Worm (Caenorhabditis elegans): ENCODE measurements around the gene glr-2.

Gene glr-2

DNA sequence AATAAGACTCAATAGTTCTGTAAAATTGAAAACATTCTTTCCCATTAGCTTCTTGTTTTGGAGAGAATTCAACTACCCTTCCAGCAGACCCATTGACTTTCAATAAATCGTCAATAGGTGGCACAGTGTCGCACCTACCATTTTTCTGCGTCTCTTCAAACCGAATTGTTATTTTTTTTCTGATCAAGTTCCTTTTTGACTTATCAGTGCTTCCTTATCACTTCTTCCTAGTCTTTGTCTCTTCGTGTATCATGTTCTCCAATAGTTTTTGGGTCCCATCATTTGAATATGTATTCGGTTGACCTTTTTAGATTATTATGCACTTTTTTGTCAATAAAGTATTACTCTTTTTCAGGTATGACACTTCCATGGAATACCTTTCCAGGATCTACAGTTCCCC, 36.8 kb downstream of the glr-2 start, which contains the start of gene odd-1:
Gene odd-1, plus strand, starts transcription at position 349 of the 400 bp plus-strand sequence.
- TF ChIP-seq F13C5.2 (tag; optimal IDR thresholded peaks at IDR 0.05) (no peak), hmbx-1 (tag; optimal IDR thresholded peaks at IDR 0.05) (no peak), ama-1 (optimal IDR thresholded peaks at IDR 0.05) (no peak), sea-1 (GFP tag; conservative IDR thresholded peaks at IDR 0.05) (no peak), aly-1 (tag; optimal IDR thresholded peaks at IDR 0.05) (no peak), hmg-4 (GFP tag; optimal IDR thresholded peaks at IDR 0.05) (no peak), tra-4 (tag; optimal IDR thresholded peaks at IDR 0.05) (no peak), scrt-1 (GFP tag; IDR thresholded peaks at IDR 0.05) (no peak), tbx-37 (GFP tag; conservative IDR thresholded peaks at IDR 0.05) (no peak), ceh-36 (tag; optimal IDR thresholded peaks at IDR 0.05) (no peak)

DNA sequence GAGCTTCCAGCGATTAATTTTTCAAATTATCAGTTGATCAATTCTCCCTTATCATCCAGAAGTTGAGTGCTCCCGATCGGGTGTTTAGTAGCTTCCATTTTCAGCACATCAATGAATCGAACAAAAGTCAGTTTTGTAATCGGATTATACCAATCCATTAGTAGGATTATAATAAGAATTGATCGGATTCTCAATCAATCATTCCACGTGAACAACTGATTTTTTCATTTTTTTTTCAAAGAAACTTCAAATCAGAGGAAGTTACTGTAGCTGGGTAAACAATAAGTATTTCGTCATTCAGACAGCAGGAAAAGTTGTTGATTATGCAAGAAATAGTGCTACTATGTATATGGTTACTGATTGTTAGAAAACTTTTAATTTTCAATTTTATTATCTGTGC, 37.9 kb downstream of the glr-2 start:
- TF ChIP-seq hmbx-1 (tag; optimal IDR thresholded peaks at IDR 0.05), result no peak
- TF ChIP-seq B0310.2 (tag; optimal IDR thresholded peaks at IDR 0.05), result no peak
- TF ChIP-seq sea-1 (GFP tag; conservative IDR thresholded peaks at IDR 0.05), result no peak
- TF ChIP-seq aly-1 (tag; optimal IDR thresholded peaks at IDR 0.05), result no peak
- no peak for TF ChIP-seq ceh-36 (tag; optimal IDR thresholded peaks at IDR 0.05)

- no peak for TF ChIP-seq hmbx-1 (tag; optimal IDR thresholded peaks at IDR 0.05)
- TF ChIP-seq F13C5.2 (tag; optimal IDR thresholded peaks at IDR 0.05), result no peak
- no peak for TF ChIP-seq ceh-13 (GFP tag; optimal IDR thresholded peaks at IDR 0.05)
- TF ChIP-seq tbx-11 (GFP tag; IDR thresholded peaks at IDR 0.05), result no peak
- TF ChIP-seq B0310.2 (tag; optimal IDR thresholded peaks at IDR 0.05), result no peak
- no peak for TF ChIP-seq tbx-37 (GFP tag; conservative IDR thresholded peaks at IDR 0.05)
- TF ChIP-seq aly-1 (tag; optimal IDR thresholded peaks at IDR 0.05), result no peak
- no peak for TF ChIP-seq ama-1 (optimal IDR thresholded peaks at IDR 0.05)
- no peak for TF ChIP-seq pes-1 (GFP tag; IDR thresholded peaks at IDR 0.05)
- no peak for TF ChIP-seq tra-4 (tag; optimal IDR thresholded peaks at IDR 0.05)
- TF ChIP-seq hnd-1 (tag; optimal IDR thresholded peaks at IDR 0.05), result no peak
- no peak for TF ChIP-seq sea-1 (GFP tag; conservative IDR thresholded peaks at IDR 0.05)
- no peak for TF ChIP-seq hmg-4 (GFP tag; optimal IDR thresholded peaks at IDR 0.05)
- TF ChIP-seq flt-1 (GFP tag; IDR thresholded peaks at IDR 0.05), result no peak
- no peak for TF ChIP-seq scrt-1 (GFP tag; IDR thresholded peaks at IDR 0.05)
- TF ChIP-seq ceh-36 (tag; optimal IDR thresholded peaks at IDR 0.05), result no peak
- TF ChIP-seq ets-7 (tag; optimal IDR thresholded peaks at IDR 0.05), result no peak
Observed at ce11 chrIII:7103940-7104440, 40.8 kb downstream of the glr-2 start, which contains the start of gene cpg-2. Gene cpg-2, minus strand, starts transcription at chrIII:7103990.

- no peak for TF ChIP-seq B0310.2 (tag; optimal IDR thresholded peaks at IDR 0.05)
- TF ChIP-seq sea-1 (GFP tag; conservative IDR thresholded peaks at IDR 0.05), result no peak
- TF ChIP-seq scrt-1 (GFP tag; IDR thresholded peaks at IDR 0.05), result no peak
- TF ChIP-seq hmg-4 (GFP tag; optimal IDR thresholded peaks at IDR 0.05), result no peak
- no peak for TF ChIP-seq pes-1 (GFP tag; IDR thresholded peaks at IDR 0.05)
- TF ChIP-seq hmbx-1 (tag; optimal IDR thresholded peaks at IDR 0.05), result no peak
- no peak for TF ChIP-seq aly-1 (tag; optimal IDR thresholded peaks at IDR 0.05)
Observed at ce11 chrIII:7101814-7102477, 42.8 kb downstream of the glr-2 start.

- TF ChIP-seq B0310.2 (tag; optimal IDR thresholded peaks at IDR 0.05) (no peak), ama-1 (optimal IDR thresholded peaks at IDR 0.05) (no peak), pes-1 (GFP tag; IDR thresholded peaks at IDR 0.05) (no peak), aly-1 (tag; optimal IDR thresholded peaks at IDR 0.05) (no peak), F13C5.2 (tag; optimal IDR thresholded peaks at IDR 0.05) (no peak), ceh-13 (GFP tag; optimal IDR thresholded peaks at IDR 0.05) (no peak), scrt-1 (GFP tag; IDR thresholded peaks at IDR 0.05) (no peak), tbx-11 (GFP tag; IDR thresholded peaks at IDR 0.05) (no peak), sea-1 (GFP tag; conservative IDR thresholded peaks at IDR 0.05) (no peak), tbx-37 (GFP tag; conservative IDR thresholded peaks at IDR 0.05) (no peak), ets-7 (tag; optimal IDR thresholded peaks at IDR 0.05) (no peak)
Observed at ce11 chrIII:7100001-7100400, 44.8 kb downstream of the glr-2 start, which contains the start of gene ZK418.11. Gene ZK418.11, plus strand, starts transcription at chrIII:7100289.

DNA sequence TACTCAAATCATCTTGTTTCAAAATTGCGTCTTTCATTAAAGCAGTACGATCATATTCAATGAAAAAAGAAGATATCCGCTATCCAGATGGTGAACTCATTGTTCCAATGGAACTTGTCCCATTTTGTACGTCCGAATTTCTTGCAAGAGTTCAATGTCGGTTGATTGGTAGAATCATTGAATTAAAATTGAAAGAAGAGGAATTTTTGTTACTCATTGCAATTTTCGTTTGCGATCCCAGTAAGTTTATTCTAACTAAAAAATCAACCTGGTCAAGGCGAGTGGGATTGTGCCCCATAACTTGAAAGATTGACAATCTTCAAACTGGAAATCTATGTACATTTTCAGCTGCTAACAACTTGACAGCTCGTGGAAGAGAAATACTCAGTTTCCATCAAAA, 48.3 kb downstream of the glr-2 start:
- TF ChIP-seq ceh-13 (GFP tag; optimal IDR thresholded peaks at IDR 0.05) (no peak), ceh-36 (tag; optimal IDR thresholded peaks at IDR 0.05) (no peak)

DNA sequence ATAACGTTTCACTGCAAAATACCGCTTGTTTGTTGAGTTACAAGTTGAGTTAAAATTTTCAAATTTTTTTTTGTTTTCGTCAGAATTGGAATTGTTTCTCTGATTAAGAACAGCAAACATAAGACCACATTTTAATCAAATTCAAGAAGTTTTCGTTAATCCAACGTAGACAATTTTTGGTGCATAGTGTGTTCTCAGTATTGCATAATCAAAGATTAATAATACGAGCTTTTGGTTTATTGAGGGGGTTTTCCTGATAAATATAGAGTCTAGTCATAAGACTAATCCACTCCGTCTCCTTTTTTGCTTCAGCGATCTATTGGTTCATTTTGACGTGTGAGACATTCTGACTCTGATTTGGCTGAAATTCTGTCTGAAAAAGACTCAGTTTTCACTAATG, 49.6 kb downstream of the glr-2 start, which contains the start of gene nhr-9:
Gene nhr-9, plus strand, starts transcription at position 307 of the 400 bp plus-strand sequence.
- TF ChIP-seq ceh-36 (tag; optimal IDR thresholded peaks at IDR 0.05), result no peak

DNA sequence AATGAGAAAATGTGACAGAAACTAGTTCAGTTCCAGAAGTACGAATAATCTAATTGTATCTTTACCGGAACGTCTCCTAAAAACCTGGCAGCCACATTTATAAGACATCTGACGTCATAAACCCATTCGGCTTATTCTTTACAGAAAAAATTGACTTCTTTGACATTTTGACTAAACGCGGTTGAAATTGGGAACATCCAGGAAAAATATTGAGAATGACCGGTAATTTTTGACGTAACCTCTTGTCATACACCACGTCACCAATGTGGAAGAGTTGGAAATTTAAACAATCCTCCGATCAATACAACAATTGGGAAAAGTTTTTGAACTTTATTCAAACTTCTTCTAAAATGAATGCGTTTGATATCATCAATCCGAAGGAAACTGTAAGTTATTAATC, 53.7 kb downstream of the glr-2 start, which contains the start of gene ZK418.2:
Gene ZK418.2, plus strand, starts transcription at position 301 of the 400 bp plus-strand sequence.
- TF ChIP-seq hnd-1 (tag; optimal IDR thresholded peaks at IDR 0.05), result no peak
- TF ChIP-seq aly-1 (tag; optimal IDR thresholded peaks at IDR 0.05), result no peak
- no peak for TF ChIP-seq tbx-37 (GFP tag; conservative IDR thresholded peaks at IDR 0.05)

DNA sequence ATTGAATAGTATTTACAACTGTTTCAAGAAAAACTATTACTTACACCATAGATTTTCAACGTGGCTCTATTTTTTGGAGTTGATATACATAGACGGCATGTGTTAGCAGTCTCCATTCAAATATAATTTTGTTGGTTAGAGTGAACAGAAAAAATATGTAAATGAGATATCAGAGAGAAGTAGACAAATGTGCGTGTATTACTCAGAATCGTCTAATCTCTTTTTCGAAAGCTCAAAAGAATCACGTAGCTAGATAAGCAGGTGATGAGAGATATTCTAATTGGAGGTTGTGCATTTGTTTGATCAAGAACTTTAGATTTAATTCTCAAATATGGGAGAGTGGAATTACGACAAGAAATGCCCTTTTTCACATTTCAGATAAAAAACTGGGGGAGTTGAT, 54.2 kb downstream of the glr-2 start, which contains the start of gene ZK418.10:
Gene ZK418.10, minus strand, starts transcription at position 148 of the 400 bp plus-strand sequence.
- TF ChIP-seq ets-7 (tag; optimal IDR thresholded peaks at IDR 0.05) (no peak), hmbx-1 (tag; optimal IDR thresholded peaks at IDR 0.05) (no peak), hnd-1 (tag; optimal IDR thresholded peaks at IDR 0.05) (no peak), ceh-13 (GFP tag; optimal IDR thresholded peaks at IDR 0.05) (no peak), ceh-36 (tag; optimal IDR thresholded peaks at IDR 0.05) (no peak), tra-4 (tag; optimal IDR thresholded peaks at IDR 0.05) (no peak), flt-1 (GFP tag; IDR thresholded peaks at IDR 0.05) (no peak), hmg-4 (GFP tag; optimal IDR thresholded peaks at IDR 0.05) (no peak)

Measured in whole organism, early embryonic.